Worm (Caenorhabditis elegans) whole organism, early embryonic: ENCODE data around the gene Y43F8A.1.

ENCODE experiments used
- B0310.2 ChIP-seq: sonication (generic microtip); optimal IDR thresholded peaks from 2 replicates; lab custom pipeline; 2016; ENCODE audit warnings: mild to moderate bottlenecking, missing genetic modification characterization, missing compliant biosample characterization
- F13C5.2 ChIP-seq: sonication (generic microtip); optimal IDR thresholded peaks from 2 replicates; lab custom pipeline; 2017; ENCODE audit warnings: mild to moderate bottlenecking, missing genetic modification characterization, inconsistent platforms, missing compliant biosample characterization
- aly-1 ChIP-seq: sonication (generic microtip); optimal IDR thresholded peaks from 2 replicates; lab custom pipeline; 2016; ENCODE audit warnings: missing genetic modification characterization, missing compliant biosample characterization
- ama-1 ChIP-seq: fragments of 150-350 bp; optimal IDR thresholded peaks from 2 replicates; lab custom pipeline; 2014
- ceh-13 ChIP-seq: fragments of 200-800 bp; sonication (Bioruptor generic); optimal IDR thresholded peaks from 2 replicates; lab custom pipeline; 2018; ENCODE audit warnings: mild to moderate bottlenecking, missing genetic modification characterization, missing compliant biosample characterization
- ceh-36 ChIP-seq: sonication (generic microtip); optimal IDR thresholded peaks from 2 replicates; lab custom pipeline; 2016; ENCODE audit warnings: missing genetic modification characterization, inconsistent platforms, missing compliant biosample characterization
- ets-7 ChIP-seq: sonication (generic microtip); optimal IDR thresholded peaks from 2 replicates; lab custom pipeline; 2016; ENCODE audit warnings: missing genotype, missing genetic modification characterization, missing compliant biosample characterization
- flt-1 ChIP-seq: fragments of 200-800 bp; sonication (Bioruptor generic); IDR thresholded peaks from 2 replicates; pipeline ENCODE4 v1.3.6; 2022; ENCODE audit warnings: missing genetic modification characterization, missing compliant biosample characterization
- hmbx-1 ChIP-seq: sonication (generic microtip); optimal IDR thresholded peaks from 2 replicates; lab custom pipeline; 2016; ENCODE audit warnings: mild to moderate bottlenecking, missing genetic modification characterization, missing compliant biosample characterization
- hmg-4 ChIP-seq: fragments of 200-800 bp; sonication (Bioruptor generic); optimal IDR thresholded peaks from 2 replicates; lab custom pipeline; 2018; ENCODE audit warnings: mild to moderate bottlenecking, missing genetic modification characterization, missing compliant biosample characterization
- hnd-1 ChIP-seq: sonication (generic microtip); optimal IDR thresholded peaks from 2 replicates; lab custom pipeline; 2016; ENCODE audit warnings: missing genetic modification characterization, missing compliant biosample characterization
- pes-1 ChIP-seq: fragments of 200-800 bp; sonication (Bioruptor generic); IDR thresholded peaks from 2 replicates; pipeline ENCODE4 v1.3.6; 2022; ENCODE audit warnings: missing genetic modification reagents, missing genetic modification characterization, missing compliant biosample characterization
- scrt-1 ChIP-seq: fragments of 200-800 bp; sonication (Bioruptor generic); IDR thresholded peaks from 2 replicates; pipeline ENCODE4 v1.3.6; 2022; ENCODE audit warnings: missing genetic modification characterization, missing compliant biosample characterization
- sea-1 ChIP-seq: fragments of 200-800 bp; sonication (Bioruptor generic); conservative IDR thresholded peaks from 2 replicates; pipeline ENCODE4 v1.3.6; 2022; ENCODE audit warnings: missing genetic modification characterization, missing compliant biosample characterization
- tbx-11 ChIP-seq: fragments of 200-800 bp; sonication (Bioruptor generic); IDR thresholded peaks from 2 replicates; pipeline ENCODE4 v1.3.6; 2022; ENCODE audit warnings: missing genetic modification characterization, missing compliant biosample characterization
- tbx-37 ChIP-seq: fragments of 200-800 bp; sonication (Bioruptor generic); conservative IDR thresholded peaks from 2 replicates; pipeline ENCODE4 v1.3.6; 2022; ENCODE audit warnings: missing genetic modification reagents, missing genetic modification characterization, missing compliant biosample characterization
- tra-4 ChIP-seq: sonication (generic microtip); optimal IDR thresholded peaks from 2 replicates; lab custom pipeline; 2017; ENCODE audit warnings: missing genetic modification characterization, missing compliant biosample characterization

Y43F8A.1 gene

ce11 chrV:19356717-19357116 is 13.6 kb upstream of the Y43F8A.1 start:
- TF ChIP-seq scrt-1 (GFP tag; lab: Robert Waterston, UW) (no peak), B0310.2 (tag; lab: Kevin White, UChicago) (no peak), ceh-13 (no peak), flt-1 (GFP tag; lab: Robert Waterston, UW) (no peak), hmg-4 (GFP tag; lab: Kevin White, UChicago) (no peak), ama-1 (lab: Kevin White, UChicago) (no peak), ceh-36 (tag; lab: Kevin White, UChicago) (no peak), ets-7 (tag; lab: Kevin White, UChicago) (no peak), pes-1 (GFP tag; lab: Robert Waterston, UW) (no peak), sea-1 (GFP tag; lab: Robert Waterston, UW) (no peak), aly-1 (tag; lab: Kevin White, UChicago) (no peak), tbx-11 (GFP tag; lab: Robert Waterston, UW) (no peak), tbx-37 (GFP tag; lab: Robert Waterston, UW) (no peak), tra-4 (tag; lab: Kevin White, UChicago) (no peak), hmbx-1 (tag; lab: Kevin White, UChicago) (no peak), hnd-1 (tag; lab: Kevin White, UChicago) (no peak), F13C5.2 (tag; lab: Kevin White, UChicago) (no peak)

- no peak for TF ChIP-seq tbx-37 (GFP tag; lab: Robert Waterston, UW)
Measured at ce11 chrV:19358039-19358438, 12.2 kb upstream of the Y43F8A.1 start.

- TF ChIP-seq B0310.2 (tag; lab: Kevin White, UChicago) (no peak), hmbx-1 (tag; lab: Kevin White, UChicago) (no peak), sea-1 (GFP tag; lab: Robert Waterston, UW) (no peak), aly-1 (tag; lab: Kevin White, UChicago) (no peak), ama-1 (lab: Kevin White, UChicago) (no peak), tbx-37 (GFP tag; lab: Robert Waterston, UW) (no peak), scrt-1 (GFP tag; lab: Robert Waterston, UW) (no peak), tbx-11 (GFP tag; lab: Robert Waterston, UW) (no peak), ceh-36 (tag; lab: Kevin White, UChicago) (no peak), F13C5.2 (tag; lab: Kevin White, UChicago) (no peak), tra-4 (tag; lab: Kevin White, UChicago) (no peak), flt-1 (GFP tag; lab: Robert Waterston, UW) (no peak), hnd-1 (tag; lab: Kevin White, UChicago) (no peak)
Measured at ce11 chrV:19362568-19362967, 7.7 kb upstream of the Y43F8A.1 start, which contains the start of gene C14B4.2. TSS of gene C14B4.2 (minus strand) at chrV:19362668.

ce11 chrV:19371253-19371652 is 964 bp downstream of the Y43F8A.1 start, which contains the start of gene Y43F8A.2:
TSS of gene Y43F8A.2 (plus strand) at chrV:19371553.
- TF ChIP-seq ama-1 (lab: Kevin White, UChicago), result no peak
- TF ChIP-seq B0310.2 (tag; lab: Kevin White, UChicago), result no peak
- TF ChIP-seq tra-4 (tag; lab: Kevin White, UChicago), result no peak
- no peak for TF ChIP-seq flt-1 (GFP tag; lab: Robert Waterston, UW)
- no peak for TF ChIP-seq hmg-4 (GFP tag; lab: Kevin White, UChicago)
- no peak for TF ChIP-seq hmbx-1 (tag; lab: Kevin White, UChicago)
- TF ChIP-seq ceh-13, result no peak
- no peak for TF ChIP-seq tbx-11 (GFP tag; lab: Robert Waterston, UW)
- no peak for TF ChIP-seq ets-7 (tag; lab: Kevin White, UChicago)
- no peak for TF ChIP-seq tbx-37 (GFP tag; lab: Robert Waterston, UW)
- TF ChIP-seq scrt-1 (GFP tag; lab: Robert Waterston, UW), result no peak
- no peak for TF ChIP-seq F13C5.2 (tag; lab: Kevin White, UChicago)
- no peak for TF ChIP-seq sea-1 (GFP tag; lab: Robert Waterston, UW)
- TF ChIP-seq aly-1 (tag; lab: Kevin White, UChicago), result no peak
- TF ChIP-seq ceh-36 (tag; lab: Kevin White, UChicago), result no peak
- no peak for TF ChIP-seq pes-1 (GFP tag; lab: Robert Waterston, UW)

- TF ChIP-seq ama-1 (lab: Kevin White, UChicago) (no peak), tbx-37 (GFP tag; lab: Robert Waterston, UW) (0 out of 2 replicates have a peak, but pooled peaks have one; percentile 6)
Measured at ce11 chrV:19371777-19372176, 1.5 kb downstream of the Y43F8A.1 start.

- TF ChIP-seq scrt-1 (GFP tag; lab: Robert Waterston, UW) (no peak), hnd-1 (tag; lab: Kevin White, UChicago) (no peak), flt-1 (GFP tag; lab: Robert Waterston, UW) (no peak), ceh-13 (no peak)
Measured at ce11 chrV:19377014-19377494, 6.8 kb downstream of the Y43F8A.1 start, which contains the start of gene nceh-1. TSS of gene nceh-1 (plus strand) at chrV:19377444.

- no peak for TF ChIP-seq tbx-37 (GFP tag; lab: Robert Waterston, UW)
- no peak for TF ChIP-seq hnd-1 (tag; lab: Kevin White, UChicago)
- TF ChIP-seq B0310.2 (tag; lab: Kevin White, UChicago), result no peak
- TF ChIP-seq ets-7 (tag; lab: Kevin White, UChicago), result no peak
- no peak for TF ChIP-seq F13C5.2 (tag; lab: Kevin White, UChicago)
- TF ChIP-seq flt-1 (GFP tag; lab: Robert Waterston, UW), result no peak
- no peak for TF ChIP-seq pes-1 (GFP tag; lab: Robert Waterston, UW)
- no peak for TF ChIP-seq ama-1 (lab: Kevin White, UChicago)
- TF ChIP-seq ceh-13, result no peak
- no peak for TF ChIP-seq tbx-11 (GFP tag; lab: Robert Waterston, UW)
- TF ChIP-seq tra-4 (tag; lab: Kevin White, UChicago), result no peak
- TF ChIP-seq hmbx-1 (tag; lab: Kevin White, UChicago), result no peak
Measured at ce11 chrV:19380968-19381367, 10.7 kb downstream of the Y43F8A.1 start, which contains the start of gene srw-84. TSS of gene srw-84 (plus strand) at chrV:19381268.
